Worm (Caenorhabditis elegans) whole organism, L3 larva: ENCODE data around the gene obr-2.

Source experiments
- ZK546.5 ChIP-seq: sonication (generic microtip); optimal IDR thresholded peaks from 2 replicates; lab custom pipeline; 2017; ENCODE audit warnings: missing biosample characterization, missing genetic modification characterization
- ama-1 ChIP-seq: fragments of 150-350 bp; optimal IDR thresholded peaks from 2 replicates; lab custom pipeline; 2018
- ceh-28 ChIP-seq: fragments of 150-350 bp; optimal IDR thresholded peaks from 2 replicates; lab custom pipeline; 2014; ENCODE audit warnings: missing biosample characterization, missing genetic modification reagents, missing genetic modification characterization
- ceh-82 ChIP-seq: fragments of 150-350 bp; optimal IDR thresholded peaks from 2 replicates; lab custom pipeline; 2014; ENCODE audit warnings: missing biosample characterization, missing genetic modification characterization
- ceh-9 ChIP-seq: sonication (generic microtip); optimal IDR thresholded peaks from 2 replicates; lab custom pipeline; 2018; ENCODE audit warnings: missing biosample characterization, missing genetic modification characterization
- elt-1 ChIP-seq: fragments of 150-350 bp; optimal IDR thresholded peaks from 2 replicates; lab custom pipeline; 2014; ENCODE audit warnings: missing biosample characterization, missing genetic modification characterization
- elt-2 ChIP-seq: sonication (generic microtip); optimal IDR thresholded peaks from 2 replicates; lab custom pipeline; 2016; ENCODE audit warnings: missing genetic modification reagents, mild to moderate bottlenecking, missing genetic modification characterization, missing compliant biosample characterization
- fos-1 ChIP-seq: fragments of 150-350 bp; optimal IDR thresholded peaks from 2 replicates; lab custom pipeline; 2014; ENCODE audit warnings: missing biosample characterization, missing genetic modification characterization
- hmg-11 ChIP-seq: sonication (generic microtip); optimal IDR thresholded peaks from 2 replicates; lab custom pipeline; 2016; ENCODE audit warnings: missing genetic modification characterization, missing compliant biosample characterization
- lin-15B ChIP-seq: fragments of 150-350 bp; optimal IDR thresholded peaks from 2 replicates; lab custom pipeline; 2014; ENCODE audit warnings: missing biosample characterization, missing genetic modification characterization
- lin-39 ChIP-seq: fragments of 150-350 bp; optimal IDR thresholded peaks from 2 replicates; lab custom pipeline; 2018; ENCODE audit warnings: missing biosample characterization, missing genetic modification reagents, missing genetic modification characterization
- lsy-12 ChIP-seq: sonication (generic microtip); optimal IDR thresholded peaks from 2 replicates; lab custom pipeline; 2016; ENCODE audit warnings: mild to moderate bottlenecking, missing genetic modification characterization, missing compliant biosample characterization
- mdl-1 ChIP-seq: fragments of 150-350 bp; optimal IDR thresholded peaks from 2 replicates; lab custom pipeline; 2014; ENCODE audit warnings: missing biosample characterization, missing genetic modification characterization
- mml-1 ChIP-seq: fragments of 150-350 bp; sonication (generic microtip); optimal IDR thresholded peaks from 3 replicates; lab custom pipeline; 2014; ENCODE audit warnings: missing biosample characterization, missing genetic modification characterization
- nhr-11 ChIP-seq: fragments of 150-350 bp; optimal IDR thresholded peaks from 2 replicates; lab custom pipeline; 2014; ENCODE audit warnings: missing biosample characterization, missing genetic modification characterization
- nhr-12 ChIP-seq: fragments of 150-350 bp; optimal IDR thresholded peaks from 2 replicates; lab custom pipeline; 2014; ENCODE audit warnings: missing biosample characterization, missing genetic modification characterization
- nhr-43 ChIP-seq: sonication (generic microtip); optimal IDR thresholded peaks from 2 replicates; lab custom pipeline; 2016; ENCODE audit warnings: mild to moderate bottlenecking, missing genetic modification characterization, missing compliant biosample characterization; ENCODE audit not compliant: poor library complexity, severe bottlenecking
- nhr-67 ChIP-seq: fragments of 150-350 bp; optimal IDR thresholded peaks from 2 replicates; lab custom pipeline; 2014; ENCODE audit warnings: missing biosample characterization, missing genetic modification characterization
- zag-1 ChIP-seq: fragments of 150-350 bp; optimal IDR thresholded peaks from 2 replicates; lab custom pipeline; 2014; ENCODE audit warnings: missing biosample characterization, missing genetic modification characterization

Gene obr-2

ce11 chrV:14978205-14978751 is 35.8 kb downstream of the obr-2 start, which contains the start of the genes grd-12 and F02D8.1:
TSS of gene grd-12 (plus strand) at chrV:14978505.
TSS of gene F02D8.1 (minus strand) at chrV:14978701.
- TF ChIP-seq lin-39 (tag; lab: Kevin White, UChicago) = no peak
- no peak for TF ChIP-seq hmg-11 (tag; lab: Kevin White, UChicago)
- no peak for TF ChIP-seq zag-1 (tag; lab: Kevin White, UChicago)
- TF ChIP-seq fos-1 (tag; lab: Kevin White, UChicago) = no peak
- no peak for TF ChIP-seq nhr-43 (tag; lab: Kevin White, UChicago)
- TF ChIP-seq mml-1 = no peak
- no peak for TF ChIP-seq nhr-11
- no peak for TF ChIP-seq ceh-28 (tag; lab: Kevin White, UChicago)
- no peak for TF ChIP-seq mdl-1
- TF ChIP-seq lsy-12 = no peak
- no peak for TF ChIP-seq nhr-67 (tag; lab: Kevin White, UChicago)
- TF ChIP-seq nhr-12 (tag; lab: Kevin White, UChicago) = no peak
- no peak for TF ChIP-seq lin-15B (tag; lab: Kevin White, UChicago)
- no peak for TF ChIP-seq ceh-82 (tag; lab: Kevin White, UChicago)
- no peak for TF ChIP-seq elt-1 (tag; lab: Kevin White, UChicago)

DNA sequence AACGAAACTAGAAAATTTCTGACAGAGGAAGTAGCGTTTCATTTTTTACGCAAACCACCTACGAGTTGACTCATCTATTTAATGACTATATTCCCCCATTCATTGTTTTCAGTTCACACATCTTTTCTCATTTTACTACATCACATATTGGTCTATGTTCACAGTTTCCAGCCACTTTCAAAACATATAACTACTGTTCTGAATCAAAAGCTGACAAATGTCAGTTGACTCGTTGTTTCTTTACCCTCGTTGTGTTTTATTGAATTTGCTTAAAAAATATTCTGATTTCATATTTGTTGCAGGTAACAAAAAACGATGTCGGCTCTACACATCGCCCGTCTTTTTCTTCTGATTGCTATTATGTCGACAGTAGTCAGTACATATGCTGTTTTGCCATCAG is 42.9 kb downstream of the obr-2 start, which contains the start of gene nlp-59:
nlp-59 (plus strand) TSS at position 301 of the 400 bp plus-strand sequence.
- TF ChIP-seq fos-1 (tag; lab: Kevin White, UChicago) (no peak), ceh-9 (tag; lab: Kevin White, UChicago) (no peak), zag-1 (tag; lab: Kevin White, UChicago) (no peak), elt-2 (tag; lab: Kevin White, UChicago) (no peak), mml-1 (no peak), ZK546.5 (tag; lab: Kevin White, UChicago) (no peak), lsy-12 (no peak), elt-1 (tag; lab: Kevin White, UChicago) (no peak), ama-1 (lab: Kevin White, UChicago) (no peak)
